Worm (Caenorhabditis elegans) whole organism, L1 larva: ENCODE measurements around the gene nmr-1.

Experiments used
- fos-1 ChIP-seq: fragments of 150-350 bp; optimal IDR thresholded peaks from 2 replicates; lab custom pipeline; 2014; ENCODE audit warnings: missing biosample characterization, missing genetic modification characterization
- nhr-84 ChIP-seq: sonication (generic microtip); optimal IDR thresholded peaks from 2 replicates; lab custom pipeline; 2017; ENCODE audit warnings: missing biosample characterization, missing genetic modification characterization

DNA sequence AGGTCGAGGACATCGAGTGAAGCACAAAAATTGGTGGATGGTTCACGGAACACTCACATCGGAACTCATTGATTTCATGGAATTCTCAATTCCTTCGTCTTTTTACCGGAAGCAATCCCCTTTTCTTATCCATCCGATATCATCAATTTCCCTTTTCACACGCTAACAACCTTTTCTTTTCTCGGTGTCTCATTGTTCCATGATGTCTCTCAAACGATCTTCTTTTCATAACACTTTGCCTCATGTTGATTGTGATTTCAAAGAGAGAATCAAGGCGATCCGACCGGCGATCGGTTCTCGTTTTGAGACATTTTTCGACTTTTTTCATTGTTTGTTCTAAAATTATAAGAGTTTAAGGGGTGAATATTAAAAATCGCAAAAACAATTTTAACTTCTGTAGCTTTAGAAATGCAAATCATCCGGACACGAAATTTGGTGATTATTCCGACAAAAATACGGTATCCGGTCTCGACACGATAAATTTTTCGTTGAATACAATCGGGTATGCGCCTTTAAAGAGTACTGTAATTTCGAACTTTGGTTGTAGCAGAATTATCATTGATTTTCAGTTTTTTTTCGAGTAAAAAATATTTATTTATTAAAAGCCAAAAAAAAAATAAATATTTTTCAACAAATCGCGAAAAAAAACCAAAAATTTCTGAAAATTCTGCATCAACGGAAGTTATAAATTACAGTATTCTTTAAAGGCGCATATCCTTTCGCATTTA lies 12.4 kb upstream of the nmr-1 start:
- TF ChIP-seq fos-1 (tag; lab: Kevin White, UChicago) (no peak), nhr-84 (tag; lab: Kevin White, UChicago) (no peak)
